Fruit fly (Drosophila melanogaster): ENCODE measurements around the gene CG4408.

The CG4408 gene

dm6 chr3R:23356920-23357386, 6.4 kb downstream of the CG4408 start (continued):
- TF ChIP-seq salm (tag; optimal IDR thresholded peaks at IDR 0.05) (peak; percentile 76), sim (GFP tag; IDR thresholded peaks at IDR 0.05) (peak; percentile 30; the same call in 1 of the 2 replicates), twi (tag; optimal IDR thresholded peaks at IDR 0.05) (peak; percentile 85), fu2 (GFP tag; optimal IDR thresholded peaks at IDR 0.05) (no peak), CG3995 (GFP tag; optimal IDR thresholded peaks at IDR 0.05) (no peak), CG6791 (GFP tag; IDR thresholded peaks at IDR 0.05; ENCODE audit: partially characterized antibody) (no peak), Camta (GFP tag; optimal IDR thresholded peaks at IDR 0.05) (no peak), NC2β (GFP tag; optimal IDR thresholded peaks at IDR 0.05) (no peak), oc (tag; optimal IDR thresholded peaks at IDR 0.05) (peak; percentile 92), ato (GFP tag; IDR thresholded peaks at IDR 0.05; ENCODE audit: partially characterized antibody) (no peak), Hr3 (GFP tag; optimal IDR thresholded peaks at IDR 0.05) (peak; percentile 89), lbe (GFP tag; optimal IDR thresholded peaks at IDR 0.05) (no peak), Taf1 (GFP tag; IDR thresholded peaks at IDR 0.05) (peak; percentile 65), ase (GFP tag; IDR thresholded peaks at IDR 0.05) (peak; percentile 36; the same call in 1 of the 3 replicates), CG15514 (GFP tag; optimal IDR thresholded peaks at IDR 0.05) (peak; percentile 33), CG1024 (GFP tag; IDR thresholded peaks at IDR 0.05) (peak; percentile 51; the same call in 1 of the 2 replicates), Chrac-16 (GFP tag; optimal IDR thresholded peaks at IDR 0.05) (peak; percentile 63), CG8478 (optimal IDR thresholded peaks at IDR 0.05) (no peak), CG18619 (GFP tag; optimal IDR thresholded peaks at IDR 0.05) (peak; percentile 88), dimm (GFP tag; IDR thresholded peaks at IDR 0.05) (no peak), Atf-2 (GFP tag; optimal IDR thresholded peaks at IDR 0.05) (no peak), CG8281 (tag; optimal IDR thresholded peaks at IDR 0.05) (no peak), Ravus (GFP tag; IDR thresholded peaks at IDR 0.05) (peak; percentile 36), az2 (GFP tag; optimal IDR thresholded peaks at IDR 0.05) (peak; percentile 83), Rx (GFP tag; IDR thresholded peaks at IDR 0.05) (no peak), aop (GFP tag; IDR thresholded peaks at IDR 0.05) (no peak), CG15601 (tag; optimal IDR thresholded peaks at IDR 0.05) (peak; percentile 89), cato (GFP tag; optimal IDR thresholded peaks at IDR 0.05; ENCODE audit: borderline replicate concordance) (peak; percentile 68), Fer3 (tag; optimal IDR thresholded peaks at IDR 0.05) (peak; percentile 83), CG18599 (GFP tag; optimal IDR thresholded peaks at IDR 0.05) (peak; percentile 83), CG12391 (tag; optimal IDR thresholded peaks at IDR 0.05) (peak; percentile 96), tna (GFP tag; IDR thresholded peaks at IDR 0.05; ENCODE audit: partially characterized antibody) (no peak), CG12104 (GFP tag; optimal IDR thresholded peaks at IDR 0.05) (no peak), tin (GFP tag; optimal IDR thresholded peaks at IDR 0.05) (peak; percentile 62), CG33557 (GFP tag; optimal IDR thresholded peaks at IDR 0.05) (peak; percentile 74), CG14667 (GFP tag; IDR thresholded peaks at IDR 0.05) (peak; percentile 49; the same call in 1 of the 2 replicates), gce (GFP tag; IDR thresholded peaks at IDR 0.05) (peak; percentile 66; the same call in 1 of the 3 replicates), bowl (GFP tag; IDR thresholded peaks at IDR 0.05) (peak; percentile 40; the same call in 1 of the 2 replicates), CG3838 (GFP tag; optimal IDR thresholded peaks at IDR 0.05) (no peak), CG17186 (GFP tag; optimal IDR thresholded peaks at IDR 0.05) (no peak), nau (GFP tag; optimal IDR thresholded peaks at IDR 0.05) (no peak), Sry-β (GFP tag; optimal IDR thresholded peaks at IDR 0.05) (no peak), Oaz (GFP tag; IDR thresholded peaks at IDR 0.05) (peak; percentile 58), usp (GFP tag; optimal IDR thresholded peaks at IDR 0.05) (no peak), TFAM (GFP tag; optimal IDR thresholded peaks at IDR 0.05) (no peak), nom (GFP tag; optimal IDR thresholded peaks at IDR 0.05) (peak; percentile 30), CG16815 (GFP tag; optimal IDR thresholded peaks at IDR 0.05) (peak; percentile 75), CG31224 (GFP tag; IDR thresholded peaks at IDR 0.05) (peak; percentile 49; the same call in 1 of the 2 replicates), Xrp1 (GFP tag; IDR thresholded peaks at IDR 0.05) (peak; percentile 87), pan (optimal IDR thresholded peaks at IDR 0.05) (no peak), pan (GFP tag; optimal IDR thresholded peaks at IDR 0.05 in 1 of 2, IDR thresholded peaks at IDR 0.05 in 1 of 2) (peak in 1 of 2 experiments; percentile 87)

All from whole organism, embryonic.